Worm (Caenorhabditis elegans): ENCODE measurements around the gene acr-23.

The acr-23 gene

DNA sequence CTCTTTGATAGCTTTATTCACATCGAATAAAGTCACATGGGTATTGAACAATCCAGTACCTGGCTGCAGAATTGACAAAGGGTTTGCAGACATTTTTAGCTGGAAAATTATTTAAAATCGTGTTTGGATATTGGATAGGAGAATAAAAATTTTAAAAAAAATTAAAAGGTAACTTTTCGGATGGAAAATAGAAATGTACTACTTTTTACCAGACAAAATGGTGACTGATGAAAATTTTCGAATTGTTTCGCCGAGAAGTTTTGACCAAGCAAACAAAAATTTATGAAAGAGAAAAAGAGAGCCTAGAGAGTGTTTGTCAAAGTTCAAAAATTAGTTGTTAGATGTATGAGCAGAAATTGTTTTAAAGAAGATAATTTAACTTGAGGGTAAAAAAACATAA lies 11.5 kb downstream of the acr-23 start, which contains the start of gene F59B1.10:
F59B1.10 (minus strand) TSS at position 101 of the 400 bp plus-strand sequence.
- TF ChIP-seq skn-1 (tag; optimal IDR thresholded peaks at IDR 0.05) (no peak), snpc-4 (tag; optimal IDR thresholded peaks at IDR 0.05) (no peak), T26A8.4 (GFP tag; IDR thresholded peaks at IDR 0.05) (no peak), hlh-30 (tag; optimal IDR thresholded peaks at IDR 0.05; ENCODE audit: insufficient read depth) (no peak), nhr-77 (tag; optimal IDR thresholded peaks at IDR 0.05) (no peak), ama-1 (optimal IDR thresholded peaks at IDR 0.05) (no peak), nhr-237 (tag; optimal IDR thresholded peaks at IDR 0.05) (no peak), ceh-20 (GFP tag; IDR thresholded peaks at IDR 0.05) (no peak), dpl-1 (GFP tag; optimal IDR thresholded peaks at IDR 0.05) (no peak), Y75B8A.6 (GFP tag; IDR thresholded peaks at IDR 0.05) (no peak), mdl-1 (tag; optimal IDR thresholded peaks at IDR 0.05) (no peak)

DNA sequence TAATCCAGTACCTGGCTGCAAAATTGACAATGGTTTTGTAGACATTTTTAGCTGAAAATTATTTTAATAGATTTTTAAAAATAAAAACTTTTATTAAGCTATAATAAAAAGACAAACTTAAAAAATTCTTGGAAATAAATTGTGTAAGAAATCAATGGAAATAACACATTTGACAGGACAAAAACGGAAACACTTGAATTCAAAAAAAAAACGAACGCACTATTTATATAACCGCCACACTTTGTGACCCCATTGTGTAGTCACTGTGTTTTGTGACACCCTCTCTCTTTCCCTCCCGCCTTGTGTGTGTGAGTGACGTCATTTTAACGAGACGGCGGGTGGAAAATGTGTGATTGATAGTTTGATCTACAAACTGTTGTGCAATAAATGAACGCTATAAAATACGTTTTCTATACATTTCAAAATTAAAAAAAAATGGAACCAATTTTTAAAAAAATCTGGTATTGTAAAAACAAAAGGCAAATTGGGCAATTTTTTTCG lies 15.1 kb downstream of the acr-23 start, which contains the start of gene F59B1.8:
F59B1.8 (minus strand) TSS at position 51 of the 501 bp plus-strand sequence.
- 0 out of 2 replicates have a peak, but pooled peaks have one; percentile 32 for TF ChIP-seq pha-4 (GFP tag; IDR thresholded peaks at IDR 0.05)
- TF ChIP-seq pha-4 (tag; optimal IDR thresholded peaks at IDR 0.05): peak; percentile 95
- peak; percentile 46 for TF ChIP-seq duxl-1 (tag; optimal IDR thresholded peaks at IDR 0.05; ENCODE audit: poor library complexity)
- no peak for TF ChIP-seq jun-1 (tag; optimal IDR thresholded peaks at IDR 0.05)
- no peak for TF ChIP-seq ZK337.2 (GFP tag; IDR thresholded peaks at IDR 0.05)
- peak in 1 of 2 experiments; percentile 65 for TF ChIP-seq hif-1 (tag; optimal IDR thresholded peaks at IDR 0.05)
- TF ChIP-seq nhr-42 (GFP tag; IDR thresholded peaks at IDR 0.05): 0 out of 2 replicates have a peak, but pooled peaks have one; percentile 44
- TF ChIP-seq nhr-111 (GFP tag; optimal IDR thresholded peaks at IDR 0.05): no peak
- peak; percentile 60 for TF ChIP-seq nhr-76 (tag; optimal IDR thresholded peaks at IDR 0.05)
- TF ChIP-seq mes-2 (tag; optimal IDR thresholded peaks at IDR 0.05; ENCODE audit: poor library complexity, severe bottlenecking): no peak
- no peak for TF ChIP-seq ama-1 (optimal IDR thresholded peaks at IDR 0.05)
- TF ChIP-seq egl-27 (tag; optimal IDR thresholded peaks at IDR 0.05): no peak
- no peak for TF ChIP-seq spr-1 (tag; optimal IDR thresholded peaks at IDR 0.05)
- no peak for TF ChIP-seq daf-12 (tag; optimal IDR thresholded peaks at IDR 0.05)
- TF ChIP-seq ztf-7 (tag; optimal IDR thresholded peaks at IDR 0.05): no peak
- TF ChIP-seq php-3 (GFP tag; IDR thresholded peaks at IDR 0.05): peak; percentile 92
- TF ChIP-seq unc-62 (GFP tag; optimal IDR thresholded peaks at IDR 0.05 in 1 of 2): no peak
- no peak for TF ChIP-seq unc-62 (tag; optimal IDR thresholded peaks at IDR 0.05)
- TF ChIP-seq dpl-1 (GFP tag; optimal IDR thresholded peaks at IDR 0.05): peak; percentile 38
- peak; percentile 99 for TF ChIP-seq dmd-6 (GFP tag; IDR thresholded peaks at IDR 0.05)
- TF ChIP-seq arid-1 (GFP tag; conservative IDR thresholded peaks at IDR 0.05): no peak
- TF ChIP-seq Y5F2A.4 (GFP tag; optimal IDR thresholded peaks at IDR 0.05): no peak
- TF ChIP-seq dmd-8 (GFP tag; IDR thresholded peaks at IDR 0.05): no peak
- TF ChIP-seq nhr-102 (tag; optimal IDR thresholded peaks at IDR 0.05): peak; percentile 97
- no peak for TF ChIP-seq daf-8 (GFP tag; IDR thresholded peaks at IDR 0.05)
- TF ChIP-seq cey-2 (tag; optimal IDR thresholded peaks at IDR 0.05; ENCODE audit: borderline replicate concordance, insufficient read depth): peak; percentile 31
- peak; percentile 93 for TF ChIP-seq nhr-48 (tag; optimal IDR thresholded peaks at IDR 0.05)
- TF ChIP-seq hmg-1.1 (GFP tag; IDR thresholded peaks at IDR 0.05): no peak
- TF ChIP-seq lin-1 (GFP tag; IDR thresholded peaks at IDR 0.05): peak; percentile 55; the same call in 1 of the 2 replicates
- TF ChIP-seq ceh-20 (GFP tag; IDR thresholded peaks at IDR 0.05): no peak
- no peak for TF ChIP-seq lim-7 (GFP tag; IDR thresholded peaks at IDR 0.05)
- TF ChIP-seq nhr-28 (tag; optimal IDR thresholded peaks at IDR 0.05): peak; percentile 100
- TF ChIP-seq zip-11 (GFP tag; IDR thresholded peaks at IDR 0.05): no peak
- TF ChIP-seq hlh-30 (tag; optimal IDR thresholded peaks at IDR 0.05; ENCODE audit: insufficient read depth): peak; percentile 77
- TF ChIP-seq daf-16 (GFP tag; optimal IDR thresholded peaks at IDR 0.05): peak in 1 of 2 experiments; percentile 48
- peak; percentile 89 for TF ChIP-seq daf-16 (tag; optimal IDR thresholded peaks at IDR 0.05)
- no peak for TF ChIP-seq ctbp-1 (GFP tag; IDR thresholded peaks at IDR 0.05)
- no peak for TF ChIP-seq tag-97 (GFP tag; IDR thresholded peaks at IDR 0.05)
- no peak for TF ChIP-seq ZK546.5 (tag; optimal IDR thresholded peaks at IDR 0.05)
- peak; percentile 97 for TF ChIP-seq dve-1 (tag; optimal IDR thresholded peaks at IDR 0.05; ENCODE audit: insufficient read depth)
- TF ChIP-seq T20F7.1 (GFP tag; optimal IDR thresholded peaks at IDR 0.05): peak; percentile 70
- TF ChIP-seq nhr-41 (GFP tag; IDR thresholded peaks at IDR 0.05): no peak

Data from whole organism, L4 larva.